Worm (Caenorhabditis elegans): Measurements from ENCODE around the gene fbxa-18.

DNA sequence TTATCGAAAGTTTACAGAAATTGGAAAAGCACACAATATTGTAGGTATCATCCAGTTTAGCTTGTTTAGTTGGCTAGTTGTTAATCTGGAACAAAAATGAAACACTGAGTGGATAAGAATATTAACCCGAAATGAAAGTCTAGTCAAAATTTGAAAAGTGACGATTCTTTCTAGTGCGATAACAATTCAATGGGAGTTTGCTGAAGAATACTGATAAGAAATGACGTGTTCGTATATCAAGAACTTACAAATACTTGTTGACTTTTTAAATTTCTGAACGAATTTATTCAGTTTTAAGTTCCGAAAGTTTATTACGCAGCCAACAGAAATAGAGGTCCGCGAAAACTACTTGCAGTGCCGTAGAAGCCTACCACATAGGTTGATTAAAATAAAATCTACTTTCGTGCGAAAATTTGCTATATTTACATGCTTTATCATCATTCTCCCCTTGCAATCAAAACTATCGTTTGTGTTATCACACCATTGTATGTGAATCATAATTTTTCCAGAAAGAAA lies 653 bp downstream of the fbxa-18 start, which contains the start of gene fbxa-88:
- TF ChIP-seq flt-1 (GFP tag; IDR thresholded peaks at IDR 0.05), result no peak
- no peak for TF ChIP-seq ama-1 (optimal IDR thresholded peaks at IDR 0.05)
- no peak for TF ChIP-seq scrt-1 (GFP tag; IDR thresholded peaks at IDR 0.05)
- TF ChIP-seq hnd-1 (tag; optimal IDR thresholded peaks at IDR 0.05), result no peak
- TF ChIP-seq F13C5.2 (tag; optimal IDR thresholded peaks at IDR 0.05), result no peak
- no peak for TF ChIP-seq ceh-13 (GFP tag; optimal IDR thresholded peaks at IDR 0.05)
- no peak for TF ChIP-seq tra-4 (tag; optimal IDR thresholded peaks at IDR 0.05)
- TF ChIP-seq sea-1 (GFP tag; conservative IDR thresholded peaks at IDR 0.05), result no peak
- TF ChIP-seq aly-1 (tag; optimal IDR thresholded peaks at IDR 0.05), result no peak

Data from whole organism, early embryonic.